Worm (Caenorhabditis elegans): ENCODE measurements around the gene dgk-4.

DNA sequence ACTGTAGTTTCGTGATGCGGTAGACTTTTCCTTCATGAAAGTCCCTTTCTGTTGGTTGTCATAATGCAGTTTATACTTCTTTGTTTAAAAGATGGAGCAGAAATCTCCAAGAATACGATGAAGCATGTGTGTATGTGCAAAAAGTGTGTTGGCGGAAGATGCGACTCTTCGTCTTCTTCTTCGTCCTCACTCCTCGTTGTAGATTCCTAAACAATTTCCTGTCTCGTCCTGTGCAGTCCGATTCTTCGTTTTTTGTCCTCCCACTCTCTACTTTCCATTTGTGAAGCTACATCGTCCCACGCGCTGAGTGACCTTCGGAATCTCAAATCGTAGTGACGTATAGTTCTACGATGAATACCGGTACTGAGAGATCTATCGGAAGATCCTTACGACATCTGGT, 2.9 kb upstream of the dgk-4 start:
- no peak for TF ChIP-seq alr-1 (tag; optimal IDR thresholded peaks at IDR 0.05)
- no peak for TF ChIP-seq elt-3 (tag; optimal IDR thresholded peaks at IDR 0.05)
- no peak for TF ChIP-seq unc-62 (GFP tag; optimal IDR thresholded peaks at IDR 0.05)
- TF ChIP-seq ama-1 (optimal IDR thresholded peaks at IDR 0.05), result no peak
- no peak for TF ChIP-seq ZK546.5 (tag; optimal IDR thresholded peaks at IDR 0.05)
- no peak for TF ChIP-seq ceh-16 (tag; optimal IDR thresholded peaks at IDR 0.05)
- no peak for TF ChIP-seq lin-39 (tag; optimal IDR thresholded peaks at IDR 0.05)
- no peak for TF ChIP-seq mab-5 (tag; optimal IDR thresholded peaks at IDR 0.05)
- no peak for TF ChIP-seq ztf-11 (tag; optimal IDR thresholded peaks at IDR 0.05)
